Worm (Caenorhabditis elegans) whole organism, L4/young adult: ENCODE data around the gene sri-31.

Experiments used
- W03F9.2 ChIP-seq: fragments of 150-350 bp; optimal IDR thresholded peaks from 2 replicates; lab custom pipeline; 2014; ENCODE audit warnings: missing biosample characterization, missing genetic modification characterization
- him-1 ChIP-seq: sonication (generic microtip); optimal IDR thresholded peaks from 2 replicates; lab custom pipeline; 2016; ENCODE audit warnings: missing genotype, missing genetic modification reagents, missing genetic modification characterization, missing compliant biosample characterization

DNA sequence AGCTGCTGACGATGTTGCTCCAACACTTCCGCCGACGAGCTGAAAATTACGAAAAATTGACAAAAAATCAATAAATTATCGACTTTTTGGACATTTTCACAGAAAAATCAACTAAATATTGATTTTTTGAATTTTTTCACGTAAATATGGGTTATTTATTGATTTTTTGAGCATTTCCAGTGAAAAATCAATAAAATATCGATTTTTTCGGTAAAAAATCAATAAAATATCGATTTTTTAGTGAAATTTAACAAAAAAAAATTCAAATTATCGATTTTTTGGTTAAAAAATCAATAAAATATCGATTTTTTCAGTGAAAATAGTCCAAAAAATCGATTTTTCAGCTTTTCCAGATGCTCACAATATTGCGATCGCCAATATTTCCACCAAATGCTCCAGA, 19.4 kb downstream of the sri-31 start:
- no peak for TF ChIP-seq W03F9.2
- no peak for TF ChIP-seq him-1 (tag; lab: Kevin White, UChicago)
